Worm (Caenorhabditis elegans): ENCODE measurements around the gene cept-2.
A peak's percentile ranks its signal among the peaks of the same experiment; 100 is the strongest.
"Not testable (repeated sequence)": the region's sequence is repeated elsewhere in the genome, so short reads cannot be mapped to it uniquely, and the experiment has no call there.

Gene cept-2

ce11 chrV:14308164-14308563 lies 39.4 kb upstream of the cept-2 start, which contains the start of gene spig-5:
spig-5 (plus strand) TSS chrV:14308464.
- TF ChIP-seq ama-1 (optimal IDR thresholded peaks at IDR 0.05); lim-7 (GFP tag; IDR thresholded peaks at IDR 0.05); skn-1 (tag; optimal IDR thresholded peaks at IDR 0.05): not testable (repeated sequence)

ce11 chrV:14309632-14310031 lies 37.9 kb upstream of the cept-2 start, which contains the start of gene F14D7.14:
F14D7.14 (plus strand) TSS chrV:14309932.
- TF ChIP-seq gei-8 (GFP tag; optimal IDR thresholded peaks at IDR 0.05); T26A8.4 (GFP tag; IDR thresholded peaks at IDR 0.05); T20F7.1 (GFP tag; optimal IDR thresholded peaks at IDR 0.05): not testable (repeated sequence)

ce11 chrV:14311115-14311514 lies 36.5 kb upstream of the cept-2 start, which contains the start of gene ddn-3:
ddn-3 (minus strand) TSS chrV:14311215.
- TF ChIP-seq Y105C5A.15 (GFP tag; IDR thresholded peaks at IDR 0.05) = no peak
- TF ChIP-seq fkh-10 (GFP tag; optimal IDR thresholded peaks at IDR 0.05) = no peak
- no peak for TF ChIP-seq dpl-1 (GFP tag; optimal IDR thresholded peaks at IDR 0.05)
- TF ChIP-seq set-16 (GFP tag; IDR thresholded peaks at IDR 0.05) = no peak
- TF ChIP-seq fos-1 (tag; optimal IDR thresholded peaks at IDR 0.05) = no peak
- no peak for TF ChIP-seq mxl-2 (GFP tag; conservative IDR thresholded peaks at IDR 0.05)
- no peak for TF ChIP-seq ceh-20 (GFP tag; IDR thresholded peaks at IDR 0.05)

- TF ChIP-seq ceh-28 (tag; optimal IDR thresholded peaks at IDR 0.05) (no peak), madf-5 (GFP tag; IDR thresholded peaks at IDR 0.05) (no peak), Y5F2A.4 (GFP tag; optimal IDR thresholded peaks at IDR 0.05) (no peak), mdt-29 (GFP tag; IDR thresholded peaks at IDR 0.05) (no peak), nhr-111 (GFP tag; optimal IDR thresholded peaks at IDR 0.05) (no peak), snpc-1.2 (GFP tag; IDR thresholded peaks at IDR 0.05) (no peak), lin-38 (GFP tag; IDR thresholded peaks at IDR 0.05) (no peak), zag-1 (tag; optimal IDR thresholded peaks at IDR 0.05) (no peak), zfp-3 (GFP tag; conservative IDR thresholded peaks at IDR 0.05) (no peak), dmd-8 (GFP tag; IDR thresholded peaks at IDR 0.05) (no peak)
These were observed 34.9 kb upstream of the cept-2 start, which contains the start of gene F14D7.8 for ce11 chrV:14312695-14313094. F14D7.8 (minus strand) TSS chrV:14312795.

- TF ChIP-seq madf-5 (GFP tag; IDR thresholded peaks at IDR 0.05) = no peak
- no peak for TF ChIP-seq mep-1 (tag; optimal IDR thresholded peaks at IDR 0.05)
- peak in 1 of 2 experiments; percentile 19 for TF ChIP-seq unc-62 (GFP tag; optimal IDR thresholded peaks at IDR 0.05 in 1 of 2)
- no peak for TF ChIP-seq unc-62 (tag; optimal IDR thresholded peaks at IDR 0.05)
These were observed 33.3 kb upstream of the cept-2 start, which contains the start of gene F47B8.1 for ce11 chrV:14314236-14314635. F47B8.1 (minus strand) TSS chrV:14314336.

- no peak for TF ChIP-seq nhr-77 (tag; optimal IDR thresholded peaks at IDR 0.05)
- no peak for TF ChIP-seq sdz-12 (GFP tag; optimal IDR thresholded peaks at IDR 0.05)
- no peak for TF ChIP-seq ztf-11 (tag; optimal IDR thresholded peaks at IDR 0.05)
These were observed 31.0 kb upstream of the cept-2 start, which contains the start of gene F47B8.2 for ce11 chrV:14316525-14316924. F47B8.2 (minus strand) TSS chrV:14316625.

ce11 chrV:14317204-14317603 lies 30.4 kb upstream of the cept-2 start:
- TF ChIP-seq nhr-102 (tag; optimal IDR thresholded peaks at IDR 0.05) (no peak), nhr-28 (tag; optimal IDR thresholded peaks at IDR 0.05) (peak; percentile 20), hlh-30 (tag; optimal IDR thresholded peaks at IDR 0.05; ENCODE audit: insufficient read depth) (peak; percentile 47)
